Fruit fly (Drosophila melanogaster) whole organism, pupa: ENCODE measurements around the gene Ten-a.

ENCODE experiments used
- CG14655 ChIP-seq: fragments of 200-800 bp; sonication (Bioruptor generic); optimal IDR thresholded peaks from 3 replicates; lab custom pipeline; 2017; ENCODE audit warnings: mild to moderate bottlenecking, missing biosample characterization, missing genetic modification reagents, missing genetic modification characterization
- CG32121 ChIP-seq: fragments of 200-800 bp; sonication (Bioruptor generic); IDR thresholded peaks from 2 replicates; pipeline ENCODE4 v1.3.6; 2022; ENCODE audit warnings: missing biosample characterization, missing genetic modification characterization
- CG4496 ChIP-seq: fragments of 200-800 bp; sonication (Bioruptor generic); IDR thresholded peaks from 3 replicates; pipeline ENCODE4 v1.3.6; 2022; ENCODE audit warnings: missing biosample characterization, missing genetic modification characterization
- CG8159 ChIP-seq: fragments of 200-800 bp; sonication (Bioruptor generic); optimal IDR thresholded peaks from 3 replicates; lab custom pipeline; 2018; ENCODE audit warnings: missing biosample characterization, mild to moderate bottlenecking, missing genetic modification characterization, moderate library complexity
- CG9948 ChIP-seq: fragments of 200-800 bp; sonication (Bioruptor generic); optimal IDR thresholded peaks from 2 replicates; lab custom pipeline; 2018; ENCODE audit warnings: missing biosample characterization, mild to moderate bottlenecking, missing genetic modification characterization, moderate library complexity
- EcR ChIP-seq: fragments of 200-800 bp; sonication (Bioruptor generic); optimal IDR thresholded peaks from 3 replicates; lab custom pipeline; 2019; ENCODE audit warnings: missing biosample characterization, missing genetic modification characterization, mild to moderate bottlenecking, moderate library complexity, missing genetic modification reagents
- Pif1B ChIP-seq: fragments of 200-800 bp; sonication (Bioruptor generic); optimal IDR thresholded peaks from 3 replicates; lab custom pipeline; 2016; ENCODE audit warnings: missing biosample characterization, missing genetic modification characterization
- Snoo ChIP-seq: fragments of 200-800 bp; sonication (Bioruptor generic); optimal IDR thresholded peaks from 3 replicates; lab custom pipeline; 2017; ENCODE audit warnings: missing biosample characterization, mild to moderate bottlenecking, missing genetic modification characterization, inconsistent platforms
- rn ChIP-seq: fragments of 200-800 bp; sonication (Bioruptor generic); IDR thresholded peaks from 2 replicates; pipeline ENCODE4 v1.3.6; 2022; ENCODE audit warnings: missing biosample characterization, missing genetic modification characterization

- no peak for TF ChIP-seq CG32121 (GFP tag; lab: Robert Waterston, UW)
- TF ChIP-seq CG8159: no peak
- TF ChIP-seq CG4496 (GFP tag; lab: Robert Waterston, UW): no peak
- TF ChIP-seq CG14655: no peak
- no peak for TF ChIP-seq Pif1B (GFP tag; lab: Kevin White, UChicago)
- TF ChIP-seq CG9948 (tag; lab: Kevin White, UChicago): no peak
- TF ChIP-seq Snoo (tag; lab: Kevin White, UChicago): no peak
- no peak for TF ChIP-seq rn (GFP tag; lab: Robert Waterston, UW)
- no peak for TF ChIP-seq EcR (GFP tag; lab: Kevin White, UChicago)
These were observed 24.9 kb upstream of the Ten-a start, which contains the start of gene Lsm12a for dm6 chrX:12018440-12019101.
